Fruit fly (Drosophila melanogaster) Kc167 (cell line): Measurements from ENCODE around the gene CG15743.

Experiments
- Myc ChIP-seq: fragments of >200 bp; optimal IDR thresholded peaks from 2 replicates; lab custom pipeline; 2017; ENCODE audit warnings: missing external identifiers
- Sin3A ChIP-seq: fragments of >200 bp; optimal IDR thresholded peaks from 2 replicates; lab custom pipeline; 2018; ENCODE audit warnings: missing external identifiers
- h ChIP-seq: fragments of >200 bp; optimal IDR thresholded peaks from 3 replicates; lab custom pipeline; 2018; ENCODE audit warnings: missing external identifiers
- insv ChIP-seq: fragments of >200 bp; optimal IDR thresholded peaks from 3 replicates; lab custom pipeline; 2018; ENCODE audit warnings: missing external identifiers
- psq ChIP-seq: fragments of >200 bp; optimal IDR thresholded peaks from 2 replicates; lab custom pipeline; 2017; ENCODE audit warnings: missing external identifiers
- ttk ChIP-seq: sonication (Bioruptor generic); optimal IDR thresholded peaks from 2 replicates; lab custom pipeline; 2017; ENCODE audit warnings: missing external identifiers

DNA sequence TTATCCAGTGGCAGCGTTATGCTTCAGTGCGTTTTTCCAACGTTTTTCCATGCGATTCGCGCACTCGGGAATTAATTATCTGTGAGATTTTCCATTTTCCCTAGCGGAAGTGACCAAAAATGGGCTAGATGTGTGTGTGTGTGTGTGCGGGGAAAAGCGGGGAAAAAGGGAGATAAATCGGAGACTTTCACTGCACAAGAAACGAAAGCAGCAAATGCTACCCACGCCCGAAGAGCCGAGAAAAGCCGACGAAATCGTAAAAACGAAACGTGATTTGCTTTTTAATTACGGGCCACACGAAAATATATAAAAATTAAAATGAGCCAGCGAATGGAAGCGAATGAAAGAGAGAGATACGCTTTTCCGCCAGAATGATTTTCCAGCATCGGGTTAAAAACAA is 37.7 kb upstream of the CG15743 start:
- TF ChIP-seq psq (lab: Kevin White, UChicago) (no peak), h (lab: Kevin White, UChicago) (no peak), ttk (lab: Kevin White, UChicago) (no peak), Myc (lab: Kevin White, UChicago) (no peak), Sin3A (no peak), insv (no peak)
